Worm (Caenorhabditis elegans) whole organism, L4 larva: Measurements from ENCODE around the gene hch-1.

Experiments
- ama-1 ChIP-seq: fragments of 150-350 bp; optimal IDR thresholded peaks from 2 replicates; lab custom pipeline; 2014; ENCODE audit warnings: inconsistent platforms, mixed read lengths
- ces-1 ChIP-seq: fragments of 150-350 bp; sonication (generic microtip); optimal IDR thresholded peaks from 4 replicates; lab custom pipeline; 2014; ENCODE audit warnings: missing biosample characterization, missing genetic modification reagents, missing genetic modification characterization
- duxl-1 ChIP-seq: sonication (generic microtip); optimal IDR thresholded peaks from 2 replicates; lab custom pipeline; 2016; ENCODE audit warnings: mild to moderate bottlenecking, missing genetic modification characterization, moderate library complexity, missing compliant biosample characterization; ENCODE audit not compliant: poor library complexity
- mep-1 ChIP-seq: fragments of 150-350 bp; sonication (generic microtip); optimal IDR thresholded peaks from 3 replicates; lab custom pipeline; 2014; ENCODE audit warnings: missing biosample characterization, missing genetic modification characterization
- pha-4 ChIP-seq, 2 experiments: fragments of 150-350 bp in 1 of 2; fragments of 200-800 bp in 1 of 2; sonication (Bioruptor generic) in 1 of 2; IDR thresholded peaks in 1 of 2; optimal IDR thresholded peaks in 1 of 2; 2 replicates each; pipeline versions ENCODE4 v1.3.6 to Lab custom; 2014 to 2022; ENCODE audit warnings: missing genetic modification characterization in 2 of 2, missing genetic modification reagents in 2 of 2, missing biosample characterization in 1 of 2, missing compliant biosample characterization in 1 of 2
- unc-39 ChIP-seq: sonication (generic microtip); optimal IDR thresholded peaks from 2 replicates; lab custom pipeline; 2017; ENCODE audit warnings: missing biosample characterization, missing genetic modification characterization

- TF ChIP-seq ama-1 (lab: Kevin White, UChicago): no peak
- no peak for TF ChIP-seq pha-4 (GFP tag; IDR thresholded peaks at IDR 0.05; lab: Robert Waterston, UW)
- no peak for TF ChIP-seq pha-4 (tag; optimal IDR thresholded peaks at IDR 0.05; lab: Kevin White, UChicago)
- no peak for TF ChIP-seq duxl-1 (tag; lab: Kevin White, UChicago)
- TF ChIP-seq ces-1: no peak
- no peak for TF ChIP-seq unc-39 (tag; lab: Kevin White, UChicago)
- no peak for TF ChIP-seq mep-1 (tag; lab: Kevin White, UChicago)
These were observed 40.3 kb downstream of the hch-1 start for ce11 chrX:14659454-14659853.
